Fruit fly (Drosophila melanogaster) whole organism, embryonic: ENCODE measurements around the gene Jhbp7.

Source experiments
- CG11247 ChIP-seq: fragments of 200-800 bp; sonication (Bioruptor generic); IDR thresholded peaks from 2 replicates; pipeline ENCODE4 v1.3.6; 2022; ENCODE audit warnings: missing biosample characterization, missing genetic modification characterization
- CG11723 ChIP-seq: fragments of 200-800 bp; sonication (Bioruptor generic); optimal IDR thresholded peaks from 2 replicates; lab custom pipeline; 2017; ENCODE audit warnings: missing biosample characterization, mild to moderate bottlenecking, missing genetic modification characterization
- CG12104 ChIP-seq: fragments of 200-800 bp; sonication (Bioruptor generic); optimal IDR thresholded peaks from 3 replicates; lab custom pipeline; 2016; ENCODE audit warnings: missing biosample characterization, missing genetic modification characterization
- CG12155 ChIP-seq: fragments of 200-800 bp; sonication (Bioruptor generic); optimal IDR thresholded peaks from 3 replicates; lab custom pipeline; 2016; ENCODE audit warnings: missing biosample characterization, missing genetic modification characterization
- CG12942 ChIP-seq: fragments of 200-800 bp; sonication (Bioruptor generic); optimal IDR thresholded peaks from 3 replicates; lab custom pipeline; 2016; ENCODE audit warnings: missing biosample characterization, missing genetic modification characterization
- CG14965 ChIP-seq: fragments of 200-800 bp; sonication (Bioruptor generic); optimal IDR thresholded peaks from 2 replicates; lab custom pipeline; 2016; ENCODE audit warnings: missing biosample characterization, missing genetic modification characterization, borderline replicate concordance
- CG15011 ChIP-seq: fragments of 200-800 bp; sonication (Bioruptor generic); optimal IDR thresholded peaks from 3 replicates; lab custom pipeline; 2018; ENCODE audit warnings: missing biosample characterization, mild to moderate bottlenecking, missing genetic modification characterization
- CG16813 ChIP-seq: fragments of 200-800 bp; sonication (Bioruptor generic); IDR thresholded peaks from 3 replicates; pipeline ENCODE4 v1.3.6; 2022; ENCODE audit warnings: missing biosample characterization, missing genetic modification characterization; ENCODE audit not compliant: partially characterized antibody
- CG17568 ChIP-seq: fragments of 200-800 bp; sonication (Bioruptor generic); optimal IDR thresholded peaks from 2 replicates; lab custom pipeline; 2018; ENCODE audit warnings: missing biosample characterization, mild to moderate bottlenecking, missing genetic modification characterization, moderate library complexity
- CG1792 ChIP-seq: fragments of 200-800 bp; sonication (Bioruptor generic); optimal IDR thresholded peaks from 2 replicates; lab custom pipeline; 2016; ENCODE audit warnings: missing biosample characterization, missing genetic modification characterization
- CG1832 ChIP-seq: fragments of 200-800 bp; sonication (Bioruptor generic); optimal IDR thresholded peaks from 2 replicates; lab custom pipeline; 2017; ENCODE audit warnings: missing biosample characterization, mild to moderate bottlenecking, missing genetic modification characterization, inconsistent platforms
- CG2129 ChIP-seq: fragments of 200-800 bp; sonication (Bioruptor generic); IDR thresholded peaks from 2 replicates; pipeline ENCODE4 v1.3.6; 2022; ENCODE audit warnings: missing biosample characterization, missing genetic modification characterization; ENCODE audit not compliant: partially characterized antibody
- CG2199 ChIP-seq: fragments of 200-800 bp; sonication (Bioruptor generic); IDR thresholded peaks from 3 replicates; pipeline ENCODE4 v1.3.6; 2022; ENCODE audit warnings: missing biosample characterization, missing genetic modification characterization
- CG2712 ChIP-seq: fragments of 200-800 bp; optimal IDR thresholded peaks from 3 replicates; lab custom pipeline; 2019; ENCODE audit warnings: missing biosample characterization, mild to moderate bottlenecking, missing genetic modification characterization, moderate library complexity
- CG2875 ChIP-seq: fragments of 200-800 bp; sonication (Bioruptor generic); optimal IDR thresholded peaks from 2 replicates; lab custom pipeline; 2017; ENCODE audit warnings: missing biosample characterization, mild to moderate bottlenecking, missing genetic modification characterization, missing genetic modification reagents
- CG3281 ChIP-seq: fragments of 200-800 bp; sonication (Bioruptor generic); optimal IDR thresholded peaks from 3 replicates; lab custom pipeline; 2017; ENCODE audit warnings: missing biosample characterization, mild to moderate bottlenecking, missing genetic modification characterization
- CG4820 ChIP-seq: fragments of 200-800 bp; sonication (Bioruptor generic); optimal IDR thresholded peaks from 3 replicates; lab custom pipeline; 2016; ENCODE audit warnings: missing biosample characterization, missing genetic modification characterization
- CG5953 ChIP-seq: fragments of 200-800 bp; sonication (Bioruptor generic); IDR thresholded peaks from 2 replicates; pipeline ENCODE4 v1.3.6; 2022; ENCODE audit warnings: missing biosample characterization, missing genetic modification characterization
- CG7271 ChIP-seq: fragments of 200-800 bp; sonication (Bioruptor generic); optimal IDR thresholded peaks from 2 replicates; lab custom pipeline; 2018; ENCODE audit warnings: missing biosample characterization, mild to moderate bottlenecking, missing genetic modification characterization, moderate library complexity
- CG7745 ChIP-seq: fragments of 200-800 bp; sonication (Bioruptor generic); optimal IDR thresholded peaks from 2 replicates; lab custom pipeline; 2018; ENCODE audit warnings: missing biosample characterization, mild to moderate bottlenecking, missing genetic modification characterization, moderate library complexity
- CG7963 ChIP-seq: fragments of 200-800 bp; sonication (Bioruptor generic); IDR thresholded peaks from 3 replicates; pipeline ENCODE4 v1.3.6; 2022; ENCODE audit warnings: missing biosample characterization, missing genetic modification characterization; ENCODE audit not compliant: partially characterized antibody
- CG8089 ChIP-seq: fragments of 200-800 bp; sonication (Bioruptor generic); optimal IDR thresholded peaks from 3 replicates; lab custom pipeline; 2016; ENCODE audit warnings: missing biosample characterization, missing genetic modification characterization
- CG8290 ChIP-seq, 3 experiments: fragments of 200-800 bp; sonication (Bioruptor generic); optimal IDR thresholded peaks; 2 replicates each; lab custom pipeline; 2016 to 2019; ENCODE audit warnings: missing biosample characterization in 3 of 3, missing genetic modification characterization in 3 of 3, mild to moderate bottlenecking in 2 of 3, moderate library complexity in 1 of 3
- CG8765 ChIP-seq: fragments of 200-800 bp; sonication (Bioruptor generic); IDR thresholded peaks from 2 replicates; pipeline ENCODE4 v1.3.6; 2022; ENCODE audit warnings: missing biosample characterization, missing genetic modification characterization
- CG9932 ChIP-seq: fragments of 200-800 bp; sonication (Bioruptor generic); IDR thresholded peaks from 2 replicates; pipeline ENCODE4 v1.3.6; 2022; ENCODE audit warnings: missing biosample characterization, missing genetic modification characterization
- Camta ChIP-seq: fragments of 200-800 bp; sonication (Bioruptor generic); optimal IDR thresholded peaks from 2 replicates; lab custom pipeline; 2016; ENCODE audit warnings: missing biosample characterization, missing genetic modification characterization
- Dref ChIP-seq: fragments of 200-800 bp; sonication (Bioruptor generic); IDR thresholded peaks from 2 replicates; pipeline ENCODE4 v1.3.6; 2022; ENCODE audit warnings: missing biosample characterization, missing genetic modification characterization
- Ets97D ChIP-seq: fragments of 200-800 bp; sonication (Bioruptor generic); optimal IDR thresholded peaks from 3 replicates; lab custom pipeline; 2016; ENCODE audit warnings: missing biosample characterization, missing genetic modification characterization
- Gug ChIP-seq: fragments of 200-800 bp; sonication (Bioruptor generic); IDR thresholded peaks from 4 replicates; pipeline ENCODE4 v1.3.6; 2022; ENCODE audit warnings: missing biosample characterization, missing genetic modification characterization
- Mes4 ChIP-seq: fragments of 200-800 bp; sonication (Bioruptor generic); optimal IDR thresholded peaks from 2 replicates; lab custom pipeline; 2016; ENCODE audit warnings: missing biosample characterization, missing genetic modification characterization
- NC2β ChIP-seq: fragments of 200-800 bp; sonication (Bioruptor generic); optimal IDR thresholded peaks from 2 replicates; lab custom pipeline; 2016; ENCODE audit warnings: missing biosample characterization, missing genetic modification characterization
- NK7.1 ChIP-seq: fragments of 200-800 bp; sonication (Bioruptor generic); optimal IDR thresholded peaks from 3 replicates; lab custom pipeline; 2016; ENCODE audit warnings: missing biosample characterization, missing genetic modification characterization
- Nf-YA ChIP-seq: fragments of 200-800 bp; sonication (Bioruptor generic); IDR thresholded peaks from 2 replicates; pipeline ENCODE4 v1.3.6; 2022; ENCODE audit warnings: missing biosample characterization, missing genetic modification characterization
- NfI ChIP-seq: fragments of 200-800 bp; sonication (Bioruptor generic); optimal IDR thresholded peaks from 3 replicates; lab custom pipeline; 2018; ENCODE audit warnings: missing biosample characterization, mild to moderate bottlenecking, missing genetic modification characterization, moderate library complexity
- Sry-δ ChIP-seq: fragments of 200-800 bp; sonication (Bioruptor generic); optimal IDR thresholded peaks from 2 replicates; lab custom pipeline; 2016; ENCODE audit warnings: missing biosample characterization, missing genetic modification characterization
- TFAM ChIP-seq: fragments of 200-800 bp; sonication (Bioruptor generic); optimal IDR thresholded peaks from 2 replicates; lab custom pipeline; 2017; ENCODE audit warnings: missing biosample characterization, missing genetic modification characterization, inconsistent platforms
- Tbp ChIP-seq: fragments of >200 bp; optimal IDR thresholded peaks from 2 replicates; lab custom pipeline; 2018; ENCODE audit warnings: missing biosample characterization, missing genetic modification characterization
- Vsx1 ChIP-seq: fragments of 200-800 bp; sonication (Bioruptor generic); optimal IDR thresholded peaks from 2 replicates; lab custom pipeline; 2017; ENCODE audit warnings: missing biosample characterization, mild to moderate bottlenecking, missing genetic modification characterization, missing genetic modification reagents
- ac ChIP-seq: fragments of 200-800 bp; sonication (Bioruptor generic); optimal IDR thresholded peaks from 3 replicates; lab custom pipeline; 2017; ENCODE audit warnings: missing biosample characterization, mild to moderate bottlenecking, missing genetic modification characterization
- ash1 ChIP-seq: fragments of 200-800 bp; sonication (Bioruptor generic); optimal IDR thresholded peaks from 2 replicates; lab custom pipeline; 2018; ENCODE audit warnings: missing biosample characterization, mild to moderate bottlenecking, missing genetic modification characterization
- crol ChIP-seq: fragments of 200-800 bp; sonication (Bioruptor generic); IDR thresholded peaks from 2 replicates; pipeline ENCODE4 v1.3.6; 2022; ENCODE audit warnings: missing biosample characterization, missing genetic modification characterization
- ewg ChIP-seq: fragments of 200-800 bp; sonication (Bioruptor generic); optimal IDR thresholded peaks from 3 replicates; lab custom pipeline; 2017; ENCODE audit warnings: mild to moderate bottlenecking, missing biosample characterization, missing genetic modification reagents, missing genetic modification characterization
- grn ChIP-seq: fragments of 200-800 bp; sonication (Bioruptor generic); optimal IDR thresholded peaks from 3 replicates; lab custom pipeline; 2017; ENCODE audit warnings: missing biosample characterization, missing genetic modification characterization
- ham ChIP-seq: fragments of 200-800 bp; sonication (Bioruptor generic); IDR thresholded peaks from 2 replicates; pipeline ENCODE4 v1.3.6; 2022; ENCODE audit warnings: missing biosample characterization, missing genetic modification characterization
- ind ChIP-seq: fragments of 200-800 bp; sonication (Bioruptor generic); optimal IDR thresholded peaks from 3 replicates; lab custom pipeline; 2016; ENCODE audit warnings: missing biosample characterization, missing genetic modification characterization
- nmo ChIP-seq: fragments of 200-800 bp; sonication (Bioruptor generic); optimal IDR thresholded peaks from 2 replicates; lab custom pipeline; 2018; ENCODE audit warnings: missing biosample characterization, mild to moderate bottlenecking, missing genetic modification characterization, moderate library complexity
- nom ChIP-seq: fragments of 200-800 bp; sonication (Bioruptor generic); optimal IDR thresholded peaks from 2 replicates; lab custom pipeline; 2017; ENCODE audit warnings: missing biosample characterization, missing genetic modification characterization, mild to moderate bottlenecking, moderate library complexity, missing genetic modification reagents
- salm ChIP-seq: fragments of 200-800 bp; sonication (Bioruptor generic); optimal IDR thresholded peaks from 2 replicates; lab custom pipeline; 2018; ENCODE audit warnings: missing biosample characterization, mild to moderate bottlenecking, missing genetic modification characterization
- sisA ChIP-seq: fragments of 200-800 bp; sonication (Bioruptor generic); IDR thresholded peaks from 2 replicates; pipeline ENCODE4 v1.3.6; 2022; ENCODE audit warnings: missing biosample characterization, missing genetic modification characterization
- trem ChIP-seq: fragments of 200-800 bp; optimal IDR thresholded peaks from 3 replicates; lab custom pipeline; 2019; ENCODE audit warnings: missing biosample characterization, mild to moderate bottlenecking, missing genetic modification characterization, moderate library complexity
- zfh2 ChIP-seq: fragments of 200-800 bp; sonication (Bioruptor generic); optimal IDR thresholded peaks from 2 replicates; lab custom pipeline; 2016; ENCODE audit warnings: missing biosample characterization, missing genetic modification characterization

The Jhbp7 gene

DNA sequence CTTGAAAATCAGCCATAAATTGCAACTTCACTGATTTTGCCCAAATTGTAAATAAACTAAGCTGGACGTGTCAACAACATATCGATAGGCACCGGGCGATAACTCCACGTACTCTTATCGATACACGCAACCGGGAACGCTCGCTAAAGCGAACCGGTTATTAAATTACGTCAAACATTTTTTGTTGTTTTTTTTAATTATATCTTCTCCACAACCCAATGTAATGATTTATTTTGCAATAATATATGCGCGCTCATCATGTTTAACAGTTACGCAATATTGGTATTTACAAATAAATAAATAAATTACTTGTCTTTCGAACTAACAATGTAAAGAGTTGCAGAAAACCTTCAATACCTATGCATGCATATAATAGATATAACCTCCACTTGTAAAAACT is 22.3 kb upstream of the Jhbp7 start, which contains the start of gene Saysd1 (continued):
- no peak for TF ChIP-seq NK7.1 (GFP tag; lab: Kevin White, UChicago)
- TF ChIP-seq grn (GFP tag; lab: Kevin White, UChicago) = no peak
- TF ChIP-seq TFAM (GFP tag; lab: Kevin White, UChicago) = no peak
- no peak for TF ChIP-seq NfI
- no peak for TF ChIP-seq NC2β
- no peak for TF ChIP-seq ac (GFP tag; lab: Kevin White, UChicago)
- TF ChIP-seq CG16813 (GFP tag; lab: Robert Waterston, UW) = peak; percentile 76
- TF ChIP-seq CG2199 (GFP tag; lab: Robert Waterston, UW) = 0 out of 3 replicates have a peak, but pooled peaks have one; percentile 48
- no peak for TF ChIP-seq salm (tag; lab: Kevin White, UChicago)
- TF ChIP-seq Camta (GFP tag; lab: Kevin White, UChicago) = peak; percentile 4
- no peak for TF ChIP-seq CG8089 (GFP tag; lab: Kevin White, UChicago)
- peak; percentile 71 for TF ChIP-seq Sry-δ (GFP tag; lab: Kevin White, UChicago)
- TF ChIP-seq ham (GFP tag; lab: Robert Waterston, UW) = no peak
- TF ChIP-seq Ets97D (GFP tag; lab: Kevin White, UChicago) = peak; percentile 26
- no peak for TF ChIP-seq CG15011
- TF ChIP-seq CG5953 (GFP tag; lab: Robert Waterston, UW) = no peak
- no peak for TF ChIP-seq Mes4 (GFP tag; lab: Kevin White, UChicago)
- peak; percentile 10 for TF ChIP-seq CG7271 (tag; lab: Kevin White, UChicago)
- TF ChIP-seq ash1 = no peak
- peak; percentile 62 for TF ChIP-seq CG11247 (GFP tag; lab: Robert Waterston, UW)
- peak; percentile 10 for TF ChIP-seq zfh2 (GFP tag; lab: Kevin White, UChicago)
- no peak for TF ChIP-seq crol (GFP tag; lab: Robert Waterston, UW)
- no peak for TF ChIP-seq Tbp (GFP tag; lab: Kevin White, UChicago)
- no peak for TF ChIP-seq CG12104
- TF ChIP-seq Gug (GFP tag; lab: Robert Waterston, UW) = peak; percentile 35; the same call in 1 of the 4 replicates
- TF ChIP-seq nom (GFP tag; lab: Kevin White, UChicago) = no peak
- TF ChIP-seq CG2129 (GFP tag; lab: Robert Waterston, UW) = peak; percentile 70
- peak; percentile 31 for TF ChIP-seq ind (GFP tag; lab: Kevin White, UChicago)
- TF ChIP-seq Vsx1 = peak; percentile 30
- peak; percentile 4 for TF ChIP-seq CG8290 (GFP tag; optimal IDR thresholded peaks at IDR 0.05; lab: Kevin White, UChicago)
- TF ChIP-seq CG8290 (tag; optimal IDR thresholded peaks at IDR 0.05; lab: Kevin White, UChicago) = peak in 1 of 2 experiments; percentile 5
- no peak for TF ChIP-seq CG2875 (GFP tag; lab: Kevin White, UChicago)
- TF ChIP-seq CG8765 = no peak
- peak; percentile 1 for TF ChIP-seq CG1792 (GFP tag; lab: Kevin White, UChicago)
- TF ChIP-seq Dref (GFP tag; lab: Robert Waterston, UW) = peak; percentile 92
- no peak for TF ChIP-seq CG17568 (GFP tag; lab: Kevin White, UChicago)
- TF ChIP-seq CG1832 (GFP tag; lab: Kevin White, UChicago) = no peak
- peak; percentile 26 for TF ChIP-seq nmo
- no peak for TF ChIP-seq ewg (GFP tag; lab: Kevin White, UChicago)
- no peak for TF ChIP-seq CG11723 (GFP tag; lab: Kevin White, UChicago)
- TF ChIP-seq CG3281 (GFP tag; lab: Kevin White, UChicago) = no peak
- no peak for TF ChIP-seq CG12942 (GFP tag; lab: Kevin White, UChicago)
- TF ChIP-seq CG2712 (tag; lab: Kevin White, UChicago) = no peak
- no peak for TF ChIP-seq CG9932 (GFP tag; lab: Robert Waterston, UW)
- TF ChIP-seq sisA (GFP tag; lab: Robert Waterston, UW) = no peak
- no peak for TF ChIP-seq CG12155 (GFP tag; lab: Kevin White, UChicago)
- TF ChIP-seq CG7745 (tag; lab: Kevin White, UChicago) = no peak
- 0 out of 2 replicates have a peak, but pooled peaks have one; percentile 25 for TF ChIP-seq Nf-YA (GFP tag; lab: Robert Waterston, UW)
- no peak for TF ChIP-seq CG14965 (GFP tag; lab: Kevin White, UChicago)
- peak; percentile 90 for TF ChIP-seq CG7963 (GFP tag; lab: Robert Waterston, UW)
- TF ChIP-seq trem (tag; lab: Kevin White, UChicago) = peak; percentile 17
- no peak for TF ChIP-seq CG4820 (GFP tag; lab: Kevin White, UChicago)
